Worm (Caenorhabditis elegans) whole organism, young adult: Measurements from ENCODE around the gene rpl-37.

Experiments
- B0261.1 ChIP-seq: sonication (generic microtip); optimal IDR thresholded peaks from 2 replicates; lab custom pipeline; 2016; ENCODE audit warnings: mild to moderate bottlenecking, missing genetic modification characterization, moderate library complexity, missing compliant biosample characterization
- C06A6.2 ChIP-seq: fragments of 200-800 bp; sonication (Bioruptor generic); conservative IDR thresholded peaks from 2 replicates; pipeline ENCODE4 v1.3.6; 2022; ENCODE audit warnings: missing genetic modification characterization, missing compliant biosample characterization
- C17E4.6 ChIP-seq: fragments of 200-800 bp; sonication (Bioruptor generic); IDR thresholded peaks from 2 replicates; pipeline ENCODE4 v1.3.6; 2022; ENCODE audit warnings: missing genetic modification reagents, missing genetic modification characterization, missing compliant biosample characterization
- D2030.7 ChIP-seq: fragments of 200-800 bp; sonication (Bioruptor generic); IDR thresholded peaks from 2 replicates; pipeline ENCODE4 v1.3.6; 2022; ENCODE audit warnings: missing genetic modification reagents, missing genetic modification characterization, missing compliant biosample characterization
- F10E7.11 ChIP-seq: sonication (generic microtip); optimal IDR thresholded peaks from 2 replicates; lab custom pipeline; 2017; ENCODE audit warnings: mild to moderate bottlenecking, missing genetic modification characterization, moderate library complexity, missing compliant biosample characterization
- F33H1.4 ChIP-seq: fragments of 200-800 bp; sonication (Bioruptor generic); IDR thresholded peaks from 2 replicates; pipeline ENCODE4 v1.3.6; 2022; ENCODE audit warnings: missing genetic modification reagents, missing genetic modification characterization, missing compliant biosample characterization
- F49E8.2 ChIP-seq: sonication (generic microtip); optimal IDR thresholded peaks from 3 replicates; lab custom pipeline; 2017; ENCODE audit warnings: missing genetic modification characterization, mild to moderate bottlenecking, missing compliant biosample characterization, antibody characterized with exemption, moderate library complexity; ENCODE audit not compliant: insufficient read depth
- F52B5.7 ChIP-seq: sonication (generic microtip); optimal IDR thresholded peaks from 2 replicates; lab custom pipeline; 2016; ENCODE audit warnings: mild to moderate bottlenecking, missing genetic modification characterization, missing compliant biosample characterization
- Y53F4B.3 ChIP-seq: fragments of 200-800 bp; sonication (Bioruptor generic); IDR thresholded peaks from 2 replicates; pipeline ENCODE4 v1.3.6; 2022; ENCODE audit warnings: missing genetic modification reagents, missing genetic modification characterization, missing compliant biosample characterization
- Y53G8AR.9 ChIP-seq: fragments of 200-800 bp; sonication (Bioruptor generic); conservative IDR thresholded peaks from 2 replicates; pipeline ENCODE4 v1.3.6; 2022; ENCODE audit warnings: missing genetic modification reagents, missing genetic modification characterization, missing compliant biosample characterization
- attf-5 ChIP-seq: fragments of 200-800 bp; sonication (Bioruptor generic); optimal IDR thresholded peaks from 2 replicates; lab custom pipeline; 2018; ENCODE audit warnings: mild to moderate bottlenecking, missing genetic modification characterization, missing compliant biosample characterization
- attf-6 ChIP-seq: fragments of 200-800 bp; sonication (Bioruptor generic); IDR thresholded peaks from 2 replicates; pipeline ENCODE4 v1.3.6; 2022; ENCODE audit warnings: missing genetic modification reagents, missing genetic modification characterization, missing compliant biosample characterization
- bed-2 ChIP-seq: fragments of 200-800 bp; sonication (Bioruptor generic); IDR thresholded peaks from 2 replicates; pipeline ENCODE4 v1.3.6; 2022; ENCODE audit warnings: missing genetic modification reagents, missing genetic modification characterization, missing compliant biosample characterization
- cebp-1 ChIP-seq, 2 experiments: fragments of 200-800 bp in 1 of 2; sonication (Bioruptor generic) in 1 of 2; sonication (generic microtip) in 1 of 2; IDR thresholded peaks in 1 of 2; optimal IDR thresholded peaks in 1 of 2; 2 replicates each; pipeline versions ENCODE4 v1.3.6 to Lab custom; 2017 to 2022; ENCODE audit warnings: missing compliant biosample characterization in 2 of 2, missing genetic modification characterization in 2 of 2, mild to moderate bottlenecking in 1 of 2, missing genetic modification reagents in 1 of 2, moderate library complexity in 1 of 2
- cebp-2 ChIP-seq: fragments of 200-800 bp; sonication (Bioruptor generic); IDR thresholded peaks from 2 replicates; pipeline ENCODE4 v1.3.6; 2022; ENCODE audit warnings: missing genetic modification characterization, missing compliant biosample characterization
- ceh-100 ChIP-seq: fragments of 200-800 bp; sonication (Bioruptor generic); IDR thresholded peaks from 2 replicates; pipeline ENCODE4 v1.3.6; 2022; ENCODE audit warnings: missing genetic modification reagents, missing genetic modification characterization, missing compliant biosample characterization
- ceh-27 ChIP-seq: fragments of 200-800 bp; sonication (Bioruptor generic); optimal IDR thresholded peaks from 2 replicates; lab custom pipeline; 2018; ENCODE audit warnings: mild to moderate bottlenecking, missing genetic modification characterization, moderate library complexity, missing compliant biosample characterization
- ceh-91 ChIP-seq: fragments of 200-800 bp; sonication (Bioruptor generic); IDR thresholded peaks from 2 replicates; pipeline ENCODE4 v1.3.6; 2022; ENCODE audit warnings: missing genetic modification reagents, missing genetic modification characterization, missing compliant biosample characterization
- die-1 ChIP-seq: sonication (generic microtip); optimal IDR thresholded peaks from 2 replicates; lab custom pipeline; 2016; ENCODE audit warnings: missing genotype, mild to moderate bottlenecking, missing genetic modification characterization, missing compliant biosample characterization
- dox-1 ChIP-seq: fragments of 200-800 bp; sonication (Bioruptor generic); IDR thresholded peaks from 2 replicates; pipeline ENCODE4 v1.3.6; 2022; ENCODE audit warnings: missing genetic modification reagents, missing genetic modification characterization, missing compliant biosample characterization
- ekl-4 ChIP-seq: fragments of 200-800 bp; sonication (Bioruptor generic); IDR thresholded peaks from 2 replicates; pipeline ENCODE4 v1.3.6; 2022; ENCODE audit warnings: missing genetic modification reagents, missing genetic modification characterization, missing compliant biosample characterization
- ets-4 ChIP-seq: fragments of 200-800 bp; sonication (Bioruptor generic); optimal IDR thresholded peaks from 2 replicates; lab custom pipeline; 2018; ENCODE audit warnings: mild to moderate bottlenecking, missing genetic modification characterization, missing compliant biosample characterization
- fkh-3 ChIP-seq: sonication (generic microtip); optimal IDR thresholded peaks from 2 replicates; lab custom pipeline; 2016; ENCODE audit warnings: mild to moderate bottlenecking, missing genetic modification characterization, missing compliant biosample characterization
- hrde-1 ChIP-seq: sonication (generic microtip); optimal IDR thresholded peaks from 2 replicates; lab custom pipeline; 2016; ENCODE audit warnings: missing genetic modification characterization, mild to moderate bottlenecking, missing compliant biosample characterization, moderate library complexity, missing genotype, missing genetic modification reagents, borderline replicate concordance
- hsf-1 ChIP-seq: fragments of 200-800 bp; sonication (Bioruptor generic); IDR thresholded peaks from 2 replicates; pipeline ENCODE4 v1.3.6; 2022; ENCODE audit warnings: missing genetic modification reagents, missing genetic modification characterization, missing compliant biosample characterization
- let-607 ChIP-seq, 2 experiments: fragments of 200-800 bp in 1 of 2; sonication (Bioruptor generic) in 1 of 2; sonication (generic microtip) in 1 of 2; optimal IDR thresholded peaks; 2 replicates each; lab custom pipeline; 2016 to 2018; ENCODE audit warnings: mild to moderate bottlenecking in 2 of 2, missing compliant biosample characterization in 2 of 2, missing genetic modification characterization in 2 of 2, moderate library complexity in 2 of 2, missing genotype in 1 of 2
- lin-40 ChIP-seq: sonication (generic microtip); optimal IDR thresholded peaks from 2 replicates; lab custom pipeline; 2016; ENCODE audit warnings: missing genetic modification characterization, mild to moderate bottlenecking, missing compliant biosample characterization, missing genotype, missing genetic modification reagents
- lir-1 ChIP-seq: fragments of 200-800 bp; sonication (Bioruptor generic); conservative IDR thresholded peaks from 2 replicates; pipeline ENCODE4 v1.3.6; 2022; ENCODE audit warnings: missing genetic modification reagents, missing genetic modification characterization, missing compliant biosample characterization
- lsl-1 ChIP-seq: fragments of 200-800 bp; sonication (Bioruptor generic); optimal IDR thresholded peaks from 2 replicates; lab custom pipeline; 2018; ENCODE audit warnings: mild to moderate bottlenecking, missing genetic modification characterization, moderate library complexity, missing compliant biosample characterization
- lsy-27 ChIP-seq: sonication (generic microtip); optimal IDR thresholded peaks from 2 replicates; lab custom pipeline; 2017; ENCODE audit warnings: missing genetic modification characterization, mild to moderate bottlenecking, missing compliant biosample characterization, antibody characterized with exemption, missing genotype, borderline replicate concordance; ENCODE audit not compliant: insufficient read depth
- madf-3 ChIP-seq: fragments of 200-800 bp; sonication (Bioruptor generic); IDR thresholded peaks from 2 replicates; pipeline ENCODE4 v1.3.6; 2022; ENCODE audit warnings: missing genetic modification reagents, missing genetic modification characterization, missing compliant biosample characterization
- madf-6 ChIP-seq: fragments of 200-800 bp; sonication (Bioruptor generic); IDR thresholded peaks from 2 replicates; pipeline ENCODE4 v1.3.6; 2022; ENCODE audit warnings: missing genetic modification reagents, missing genetic modification characterization, missing compliant biosample characterization
- madf-8 ChIP-seq: fragments of 200-800 bp; sonication (Bioruptor generic); conservative IDR thresholded peaks from 2 replicates; pipeline ENCODE4 v1.3.6; 2022; ENCODE audit warnings: missing genetic modification reagents, missing genetic modification characterization, missing compliant biosample characterization
- mel-28 ChIP-seq: sonication (generic microtip); optimal IDR thresholded peaks from 2 replicates; lab custom pipeline; 2016; ENCODE audit warnings: borderline replicate concordance, mild to moderate bottlenecking, missing genetic modification characterization, missing compliant biosample characterization
- nfya-1 ChIP-seq: sonication (generic microtip); optimal IDR thresholded peaks from 2 replicates; lab custom pipeline; 2017; ENCODE audit warnings: antibody characterized with exemption, missing compliant biosample characterization, missing genetic modification characterization, borderline replicate concordance; ENCODE audit not compliant: insufficient read depth
- nfyb-1 ChIP-seq: fragments of 200-800 bp; sonication (Bioruptor generic); IDR thresholded peaks from 2 replicates; pipeline ENCODE4 v1.3.6; 2022; ENCODE audit warnings: missing genetic modification reagents, missing genetic modification characterization, missing compliant biosample characterization
- nhr-27 ChIP-seq: fragments of 200-800 bp; sonication (Bioruptor generic); optimal IDR thresholded peaks from 2 replicates; lab custom pipeline; 2018; ENCODE audit warnings: mild to moderate bottlenecking, missing genetic modification characterization, moderate library complexity, missing compliant biosample characterization
- rcor-1 ChIP-seq: fragments of 200-800 bp; sonication (Bioruptor generic); IDR thresholded peaks from 2 replicates; pipeline ENCODE4 v1.3.6; 2022; ENCODE audit warnings: missing genetic modification reagents, missing genetic modification characterization, missing compliant biosample characterization
- rpc-1 ChIP-seq, 2 experiments: fragments of 150-350 bp in 1 of 2; sonication (generic microtip) in 1 of 2; optimal IDR thresholded peaks; 2 replicates each; lab custom pipeline; 2014 to 2018; ENCODE audit warnings: missing biosample characterization in 1 of 2, missing genetic modification characterization in 1 of 2, missing genetic modification reagents in 1 of 2, missing genotype in 1 of 2
- sdz-38 ChIP-seq: sonication (generic microtip); optimal IDR thresholded peaks from 2 replicates; lab custom pipeline; 2016; ENCODE audit warnings: missing genotype, missing genetic modification characterization, missing compliant biosample characterization
- snpc-3.4 ChIP-seq: sonication (generic microtip); optimal IDR thresholded peaks from 2 replicates; lab custom pipeline; 2017; ENCODE audit warnings: missing genetic modification characterization, mild to moderate bottlenecking, missing compliant biosample characterization, antibody characterized with exemption, moderate library complexity, missing genotype, missing genetic modification reagents
- sptf-2 ChIP-seq: fragments of 200-800 bp; sonication (Bioruptor generic); optimal IDR thresholded peaks from 2 replicates; lab custom pipeline; 2018; ENCODE audit warnings: mild to moderate bottlenecking, missing genetic modification characterization, missing compliant biosample characterization
- xnd-1 ChIP-seq: sonication (generic microtip); optimal IDR thresholded peaks from 2 replicates; lab custom pipeline; 2016; ENCODE audit warnings: missing genotype, missing genetic modification reagents, missing genetic modification characterization, missing compliant biosample characterization
- zfh-2 ChIP-seq: fragments of 200-800 bp; sonication (Bioruptor generic); conservative IDR thresholded peaks from 2 replicates; pipeline ENCODE4 v1.3.6; 2022; ENCODE audit warnings: missing genetic modification reagents, missing genetic modification characterization, missing compliant biosample characterization
- ztf-3 ChIP-seq: fragments of 200-800 bp; sonication (Bioruptor generic); optimal IDR thresholded peaks from 2 replicates; lab custom pipeline; 2018; ENCODE audit warnings: mild to moderate bottlenecking, missing genetic modification characterization, missing compliant biosample characterization
- ztf-6 ChIP-seq: fragments of 200-800 bp; sonication (Bioruptor generic); IDR thresholded peaks from 2 replicates; pipeline ENCODE4 v1.3.6; 2022; ENCODE audit warnings: missing genetic modification reagents, missing genetic modification characterization, missing compliant biosample characterization

Gene rpl-37

ce11 chrIII:3532035-3532434, 3.6 kb downstream of the rpl-37 start (continued):
- no peak for TF ChIP-seq C17E4.6 (GFP tag; lab: Robert Waterston, UW)
- no peak for TF ChIP-seq Y53G8AR.9 (GFP tag; lab: Robert Waterston, UW)
- TF ChIP-seq C06A6.2: no peak
- no peak for TF ChIP-seq attf-6 (GFP tag; lab: Robert Waterston, UW)
- no peak for TF ChIP-seq ekl-4
- no peak for TF ChIP-seq lsy-27 (tag; lab: Kevin White, UChicago)
- no peak for TF ChIP-seq Y53F4B.3 (GFP tag; lab: Robert Waterston, UW)
- TF ChIP-seq lir-1 (GFP tag; lab: Robert Waterston, UW): no peak
- TF ChIP-seq ets-4 (GFP tag; lab: Kevin White, UChicago): no peak
- TF ChIP-seq nfyb-1 (GFP tag; lab: Robert Waterston, UW): 0 out of 2 replicates have a peak, but pooled peaks have one; percentile 19
- no peak for TF ChIP-seq snpc-3.4
- TF ChIP-seq bed-2: no peak
- no peak for TF ChIP-seq sdz-38
- no peak for TF ChIP-seq madf-3 (GFP tag; lab: Robert Waterston, UW)
- TF ChIP-seq F10E7.11 (tag; lab: Kevin White, UChicago): no peak
- TF ChIP-seq F52B5.7 (tag; lab: Kevin White, UChicago): no peak
- TF ChIP-seq cebp-1 (GFP tag; IDR thresholded peaks at IDR 0.05; lab: Robert Waterston, UW): no peak
- TF ChIP-seq cebp-1 (tag; optimal IDR thresholded peaks at IDR 0.05; lab: Kevin White, UChicago): peak; percentile 40
- no peak for TF ChIP-seq nfya-1 (tag; lab: Kevin White, UChicago)
- TF ChIP-seq rpc-1 (optimal IDR thresholded peaks at IDR 0.05; lab: Kevin White, UChicago): no peak
- TF ChIP-seq rpc-1 (tag; optimal IDR thresholded peaks at IDR 0.05; lab: Kevin White, UChicago): no peak
- TF ChIP-seq lin-40 (tag; lab: Kevin White, UChicago): peak; percentile 41
- peak; percentile 48 for TF ChIP-seq ceh-27 (GFP tag; lab: Kevin White, UChicago)
- TF ChIP-seq zfh-2 (GFP tag; lab: Robert Waterston, UW): peak; percentile 46; the same call in 1 of the 2 replicates
- no peak for TF ChIP-seq nhr-27
- TF ChIP-seq let-607 (tag; optimal IDR thresholded peaks at IDR 0.05; lab: Kevin White, UChicago): no peak
- TF ChIP-seq hsf-1: no peak
- TF ChIP-seq fkh-3 (tag; lab: Kevin White, UChicago): no peak
- TF ChIP-seq cebp-2 (GFP tag; lab: Robert Waterston, UW): no peak
- TF ChIP-seq ztf-6 (GFP tag; lab: Robert Waterston, UW): no peak

ce11 chrIII:3534185-3534584, 5.7 kb downstream of the rpl-37 start:
- TF ChIP-seq die-1: no peak
- TF ChIP-seq lir-1 (GFP tag; lab: Robert Waterston, UW): no peak
- TF ChIP-seq D2030.7 (GFP tag; lab: Robert Waterston, UW): 0 out of 2 replicates have a peak, but pooled peaks have one; percentile 37
- peak; percentile 48 for TF ChIP-seq F33H1.4 (GFP tag; lab: Robert Waterston, UW)
- no peak for TF ChIP-seq mel-28 (tag; lab: Kevin White, UChicago)
- no peak for TF ChIP-seq attf-5
- TF ChIP-seq ceh-100 (GFP tag; lab: Robert Waterston, UW): peak; percentile 67
- peak; percentile 96 for TF ChIP-seq lsl-1 (GFP tag; lab: Kevin White, UChicago)
- no peak for TF ChIP-seq cebp-1 (GFP tag; IDR thresholded peaks at IDR 0.05; lab: Robert Waterston, UW)
- no peak for TF ChIP-seq cebp-1 (tag; optimal IDR thresholded peaks at IDR 0.05; lab: Kevin White, UChicago)
- TF ChIP-seq hrde-1 (tag; lab: Kevin White, UChicago): no peak
- peak; percentile 46; the same call in 1 of the 2 replicates for TF ChIP-seq ceh-91 (GFP tag; lab: Robert Waterston, UW)
- TF ChIP-seq sptf-2: no peak
- TF ChIP-seq cebp-2 (GFP tag; lab: Robert Waterston, UW): no peak
- no peak for TF ChIP-seq dox-1 (GFP tag; lab: Robert Waterston, UW)
- no peak for TF ChIP-seq ztf-3
- peak; percentile 82 for TF ChIP-seq madf-6 (GFP tag; lab: Robert Waterston, UW)
- TF ChIP-seq B0261.1 (tag; lab: Kevin White, UChicago): no peak
- no peak for TF ChIP-seq F49E8.2 (tag; lab: Kevin White, UChicago)
- no peak for TF ChIP-seq rcor-1
- peak; percentile 50 for TF ChIP-seq madf-8 (GFP tag; lab: Robert Waterston, UW)
- peak; percentile 84 for TF ChIP-seq xnd-1 (tag; lab: Kevin White, UChicago)
